Worm (Caenorhabditis elegans): ENCODE measurements around the gene nra-3.

DNA sequence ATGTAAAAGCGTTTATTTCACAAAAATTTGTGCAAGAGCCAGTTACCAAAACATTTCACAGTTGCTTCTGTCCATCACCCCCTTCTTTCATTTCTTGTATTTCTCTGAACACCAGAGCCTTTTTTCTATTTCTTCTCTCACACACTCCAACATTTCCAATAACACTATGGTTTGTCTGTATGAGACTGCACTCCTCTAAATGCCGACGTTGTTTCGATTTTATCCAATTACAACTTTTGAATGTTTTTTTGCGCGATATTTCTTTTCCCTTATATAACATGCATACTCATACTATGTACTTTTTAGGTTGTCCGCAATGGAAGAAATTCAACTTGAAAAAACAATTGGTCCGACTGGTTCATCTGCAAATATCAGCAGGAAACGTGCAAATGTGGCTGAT, 25.4 kb downstream of the nra-3 start, which contains the start of gene F21G4.5:
- TF ChIP-seq snpc-4 (tag; optimal IDR thresholded peaks at IDR 0.05) = no peak
- TF ChIP-seq ZK546.5 (tag; optimal IDR thresholded peaks at IDR 0.05) = no peak
- TF ChIP-seq pha-4 (tag; optimal IDR thresholded peaks at IDR 0.05) = no peak
- no peak for TF ChIP-seq unc-62 (GFP tag; optimal IDR thresholded peaks at IDR 0.05)
- TF ChIP-seq unc-39 (tag; optimal IDR thresholded peaks at IDR 0.05) = no peak
